Fruit fly (Drosophila melanogaster) whole organism, embryonic: Measurements from ENCODE around the gene Eig71Ei.
A peak's percentile ranks its signal among the peaks of the same experiment; 100 is the strongest.

Experiments
- Antp ChIP-seq: fragments of 200-800 bp; sonication (Bioruptor generic); optimal IDR thresholded peaks from 3 replicates; lab custom pipeline; 2016; ENCODE audit warnings: missing biosample characterization, missing genetic modification characterization
- Awh ChIP-seq: fragments of 200-800 bp; sonication (Bioruptor generic); IDR thresholded peaks from 2 replicates; pipeline ENCODE4, ENCODE4 v1.3.6; 2022; ENCODE audit warnings: missing biosample characterization, missing genetic modification characterization
- B-H2 ChIP-seq: fragments of 200-800 bp; sonication (Bioruptor generic); optimal IDR thresholded peaks from 2 replicates; lab custom pipeline; 2018; ENCODE audit warnings: missing biosample characterization, mild to moderate bottlenecking, missing genetic modification characterization
- Bgb ChIP-seq: fragments of 200-800 bp; sonication (Bioruptor generic); IDR thresholded peaks from 2 replicates; pipeline ENCODE4 v1.3.6; 2022; ENCODE audit warnings: missing biosample characterization, missing genetic modification characterization; ENCODE audit not compliant: partially characterized antibody
- C15 ChIP-seq: fragments of 200-800 bp; sonication (Bioruptor generic); IDR thresholded peaks from 3 replicates; pipeline ENCODE4 v1.3.6; 2022; ENCODE audit warnings: missing biosample characterization, missing genetic modification characterization
- CG13296 ChIP-seq: fragments of 200-800 bp; sonication (Bioruptor generic); optimal IDR thresholded peaks from 3 replicates; lab custom pipeline; 2018; ENCODE audit warnings: missing biosample characterization, mild to moderate bottlenecking, missing genetic modification characterization
- CG14667 ChIP-seq: fragments of 200-800 bp; sonication (Bioruptor generic); IDR thresholded peaks from 2 replicates; pipeline ENCODE4 v1.3.6; 2022; ENCODE audit warnings: missing biosample characterization, missing genetic modification characterization
- CG14860 ChIP-seq: fragments of 200-800 bp; sonication (Bioruptor generic); IDR thresholded peaks from 3 replicates; pipeline ENCODE4 v1.3.6; 2022; ENCODE audit warnings: missing biosample characterization, missing genetic modification characterization; ENCODE audit not compliant: partially characterized antibody
- CG16813 ChIP-seq: fragments of 200-800 bp; sonication (Bioruptor generic); IDR thresholded peaks from 3 replicates; pipeline ENCODE4 v1.3.6; 2022; ENCODE audit warnings: missing biosample characterization, missing genetic modification characterization; ENCODE audit not compliant: partially characterized antibody
- CG17612 ChIP-seq: fragments of 200-800 bp; sonication (Bioruptor generic); IDR thresholded peaks from 2 replicates; pipeline ENCODE4 v1.3.6; 2022; ENCODE audit warnings: missing biosample characterization, missing genetic modification characterization
- CG3065 ChIP-seq: fragments of 200-800 bp; sonication (Bioruptor generic); optimal IDR thresholded peaks from 2 replicates; lab custom pipeline; 2016; ENCODE audit warnings: missing biosample characterization, missing genetic modification characterization
- CG31224 ChIP-seq: fragments of 200-800 bp; sonication (Bioruptor generic); IDR thresholded peaks from 2 replicates; pipeline ENCODE4 v1.3.6; 2022; ENCODE audit warnings: missing biosample characterization, missing genetic modification characterization
- CG4282 ChIP-seq: fragments of 200-800 bp; sonication (Bioruptor generic); optimal IDR thresholded peaks from 2 replicates; lab custom pipeline; 2016; ENCODE audit warnings: missing biosample characterization, missing genetic modification characterization
- CG4617 ChIP-seq: fragments of 200-800 bp; sonication (Bioruptor generic); optimal IDR thresholded peaks from 3 replicates; lab custom pipeline; 2016; ENCODE audit warnings: missing biosample characterization, missing genetic modification characterization, borderline replicate concordance
- CG4707 ChIP-seq: fragments of 200-800 bp; sonication (Bioruptor generic); optimal IDR thresholded peaks from 2 replicates; lab custom pipeline; 2018; ENCODE audit warnings: missing biosample characterization, mild to moderate bottlenecking, missing genetic modification characterization, moderate library complexity
- CG5953 ChIP-seq: fragments of 200-800 bp; sonication (Bioruptor generic); IDR thresholded peaks from 2 replicates; pipeline ENCODE4 v1.3.6; 2022; ENCODE audit warnings: missing biosample characterization, missing genetic modification characterization
- CG7357 ChIP-seq: fragments of 200-800 bp; sonication (Bioruptor generic); IDR thresholded peaks from 3 replicates; pipeline ENCODE4 v1.3.6; 2022; ENCODE audit warnings: missing biosample characterization, missing genetic modification characterization
- CG9876 ChIP-seq: fragments of 200-800 bp; sonication (Bioruptor generic); optimal IDR thresholded peaks from 2 replicates; lab custom pipeline; 2016; ENCODE audit warnings: missing biosample characterization, missing genetic modification characterization
- Dad ChIP-seq: fragments of 200-800 bp; sonication (Bioruptor generic); optimal IDR thresholded peaks from 3 replicates; lab custom pipeline; 2016; ENCODE audit warnings: missing biosample characterization, missing genetic modification characterization
- E2f2 ChIP-seq: fragments of 200-800 bp; sonication (Bioruptor generic); IDR thresholded peaks from 2 replicates; pipeline ENCODE4 v1.3.6; 2022; ENCODE audit warnings: missing biosample characterization, missing genetic modification characterization
- Fer2 ChIP-seq: fragments of 200-800 bp; sonication (Bioruptor generic); optimal IDR thresholded peaks from 2 replicates; lab custom pipeline; 2018; ENCODE audit warnings: missing biosample characterization, mild to moderate bottlenecking, missing genetic modification characterization, moderate library complexity
- MTF-1 ChIP-seq: fragments of 200-800 bp; sonication (Bioruptor generic); optimal IDR thresholded peaks from 2 replicates; lab custom pipeline; 2018; ENCODE audit warnings: missing biosample characterization, mild to moderate bottlenecking, missing genetic modification characterization, borderline replicate concordance
- Mes4 ChIP-seq: fragments of 200-800 bp; sonication (Bioruptor generic); optimal IDR thresholded peaks from 2 replicates; lab custom pipeline; 2016; ENCODE audit warnings: missing biosample characterization, missing genetic modification characterization
- NFAT ChIP-seq: fragments of 200-800 bp; sonication (Bioruptor generic); IDR thresholded peaks from 2 replicates; pipeline ENCODE4 v1.3.6; 2022; ENCODE audit warnings: missing biosample characterization, missing genetic modification characterization
- NK7.1 ChIP-seq: fragments of 200-800 bp; sonication (Bioruptor generic); optimal IDR thresholded peaks from 3 replicates; lab custom pipeline; 2016; ENCODE audit warnings: missing biosample characterization, missing genetic modification characterization
- Nf-YA ChIP-seq: fragments of 200-800 bp; sonication (Bioruptor generic); IDR thresholded peaks from 2 replicates; pipeline ENCODE4 v1.3.6; 2022; ENCODE audit warnings: missing biosample characterization, missing genetic modification characterization
- Oli ChIP-seq: fragments of 200-800 bp; sonication (Bioruptor generic); optimal IDR thresholded peaks from 2 replicates; lab custom pipeline; 2018; ENCODE audit warnings: missing biosample characterization, mild to moderate bottlenecking, missing genetic modification characterization, moderate library complexity
- Sin3A ChIP-seq: fragments of >200 bp; optimal IDR thresholded peaks from 2 replicates; lab custom pipeline; 2018
- Six4 ChIP-seq: fragments of 200-800 bp; sonication (Bioruptor generic); optimal IDR thresholded peaks from 2 replicates; lab custom pipeline; 2016; ENCODE audit warnings: missing biosample characterization, missing genetic modification characterization
- Vsx1 ChIP-seq: fragments of 200-800 bp; sonication (Bioruptor generic); optimal IDR thresholded peaks from 2 replicates; lab custom pipeline; 2017; ENCODE audit warnings: missing biosample characterization, mild to moderate bottlenecking, missing genetic modification characterization, missing genetic modification reagents
- Xbp1 ChIP-seq: fragments of 200-800 bp; sonication (Bioruptor generic); optimal IDR thresholded peaks from 3 replicates; lab custom pipeline; 2016; ENCODE audit warnings: missing biosample characterization, mild to moderate bottlenecking, missing genetic modification characterization
- Xrp1 ChIP-seq: fragments of 200-800 bp; sonication (Bioruptor generic); IDR thresholded peaks from 2 replicates; pipeline ENCODE4 v1.3.6; 2022; ENCODE audit warnings: missing biosample characterization, missing genetic modification characterization
- abd-A ChIP-seq: fragments of 200-800 bp; sonication (Bioruptor generic); optimal IDR thresholded peaks from 3 replicates; lab custom pipeline; 2019; ENCODE audit warnings: missing biosample characterization, mild to moderate bottlenecking, missing genetic modification characterization, moderate library complexity
- ap ChIP-seq: fragments of 200-800 bp; sonication (Bioruptor generic); IDR thresholded peaks from 2 replicates; pipeline ENCODE4 v1.3.6; 2022; ENCODE audit warnings: missing biosample characterization, missing genetic modification characterization
- ara ChIP-seq: fragments of 200-800 bp; sonication (Bioruptor generic); IDR thresholded peaks from 2 replicates; pipeline ENCODE4 v1.3.6; 2022; ENCODE audit warnings: missing biosample characterization, missing genetic modification characterization
- bab2 ChIP-seq: fragments of 200-800 bp; sonication (Bioruptor generic); optimal IDR thresholded peaks from 2 replicates; lab custom pipeline; 2016; ENCODE audit warnings: missing biosample characterization, missing genetic modification characterization
- bowl ChIP-seq: fragments of 200-800 bp; sonication (Bioruptor generic); IDR thresholded peaks from 2 replicates; pipeline ENCODE4 v1.3.6; 2022; ENCODE audit warnings: missing biosample characterization, missing genetic modification characterization
- fd3F ChIP-seq: fragments of 200-800 bp; sonication (Bioruptor generic); optimal IDR thresholded peaks from 2 replicates; lab custom pipeline; 2018; ENCODE audit warnings: missing biosample characterization, mild to moderate bottlenecking, missing genetic modification characterization, moderate library complexity
- hb ChIP-seq: fragments of 200-800 bp; sonication (Bioruptor generic); IDR thresholded peaks from 3 replicates; pipeline ENCODE4 v1.3.6; 2022; ENCODE audit warnings: missing biosample characterization, missing genetic modification characterization; ENCODE audit not compliant: partially characterized antibody
- hbn ChIP-seq: fragments of 200-800 bp; sonication (Bioruptor generic); IDR thresholded peaks from 2 replicates; pipeline ENCODE4 v1.3.6; 2022; ENCODE audit warnings: missing biosample characterization, missing genetic modification characterization; ENCODE audit not compliant: partially characterized antibody
- jumu ChIP-seq: fragments of 200-800 bp; sonication (Bioruptor generic); optimal IDR thresholded peaks from 3 replicates; lab custom pipeline; 2016; ENCODE audit warnings: missing biosample characterization, missing genetic modification characterization
- lab ChIP-seq: fragments of 200-800 bp; sonication (Bioruptor generic); optimal IDR thresholded peaks from 3 replicates; lab custom pipeline; 2017; ENCODE audit warnings: missing biosample characterization, missing genetic modification characterization, mild to moderate bottlenecking, moderate library complexity, missing genetic modification reagents
- luna ChIP-seq: fragments of 200-800 bp; sonication (Bioruptor generic); optimal IDR thresholded peaks from 2 replicates; lab custom pipeline; 2016; ENCODE audit warnings: missing biosample characterization, missing genetic modification characterization
- nerfin-2 ChIP-seq: fragments of 200-800 bp; sonication (Bioruptor generic); IDR thresholded peaks from 2 replicates; pipeline ENCODE4 v1.3.6; 2022; ENCODE audit warnings: missing biosample characterization, missing genetic modification characterization; ENCODE audit not compliant: partially characterized antibody
- pan ChIP-seq, 4 experiments: fragments of >200 bp in 3 of 4; fragments of 200-800 bp in 1 of 4; sonication (Bioruptor generic) in 1 of 4; optimal IDR thresholded peaks in 3 of 4; IDR thresholded peaks in 1 of 4; 2 replicates each; pipeline versions ENCODE4 v1.3.6 to Lab custom; 2017 to 2022; ENCODE audit warnings: missing biosample characterization in 2 of 4, missing genetic modification characterization in 2 of 4, mixed read lengths in 1 of 4
- pho ChIP-seq: fragments of 200-800 bp; sonication (Bioruptor generic); optimal IDR thresholded peaks from 2 replicates; lab custom pipeline; 2016; ENCODE audit warnings: missing biosample characterization, missing genetic modification characterization
- pzg ChIP-seq: fragments of 200-800 bp; sonication (Bioruptor generic); optimal IDR thresholded peaks from 3 replicates; lab custom pipeline; 2018; ENCODE audit warnings: missing biosample characterization, mild to moderate bottlenecking, missing genetic modification characterization, moderate library complexity
- sens ChIP-seq: fragments of 200-800 bp; sonication (Bioruptor generic); peaks from one replicate; lab custom pipeline; 2016; ENCODE audit warnings: missing biosample characterization, missing genetic modification characterization
- sim ChIP-seq: fragments of 200-800 bp; sonication (Bioruptor generic); IDR thresholded peaks from 2 replicates; pipeline ENCODE4 v1.3.6; 2022; ENCODE audit warnings: missing biosample characterization, missing genetic modification characterization
- sima ChIP-seq: fragments of 200-800 bp; sonication (Bioruptor generic); optimal IDR thresholded peaks from 2 replicates; lab custom pipeline; 2016; ENCODE audit warnings: missing biosample characterization, missing genetic modification characterization
- sug ChIP-seq: fragments of 200-800 bp; optimal IDR thresholded peaks from 2 replicates; lab custom pipeline; 2019; ENCODE audit warnings: missing biosample characterization, mild to moderate bottlenecking, missing genetic modification characterization, moderate library complexity

The Eig71Ei gene

DNA sequence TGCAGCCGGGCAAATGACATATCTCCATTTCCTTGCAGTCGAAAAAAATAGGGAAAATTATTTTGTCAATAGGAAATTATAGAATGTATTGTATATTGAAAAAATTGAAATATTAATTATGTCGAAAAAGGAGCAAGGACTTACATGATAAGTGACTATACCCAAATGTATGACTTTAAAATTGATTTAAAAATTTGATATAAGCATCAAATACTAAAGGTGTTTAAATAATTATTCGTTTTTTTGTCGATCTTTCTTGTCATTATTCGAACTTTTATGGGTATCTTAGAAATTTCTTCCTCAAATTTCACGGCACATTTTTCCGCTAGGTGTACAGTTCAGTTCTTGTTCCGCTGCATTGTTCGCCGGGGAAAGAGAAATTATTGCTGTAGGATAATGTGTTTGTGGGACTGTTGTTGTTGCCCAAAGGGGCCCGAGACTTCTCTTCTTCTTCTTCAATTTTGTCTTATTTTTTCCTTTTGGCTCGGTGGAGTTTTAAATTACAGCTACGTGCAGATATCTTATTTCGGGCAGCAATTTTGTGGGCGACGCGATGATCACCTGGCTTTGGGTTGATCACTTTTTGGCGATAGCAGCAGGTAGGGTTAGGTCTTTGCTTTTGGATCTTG lies 40.9 kb downstream of the Eig71Ei start (continued):
- no peak for TF ChIP-seq C15
- TF ChIP-seq CG14667 = no peak
- TF ChIP-seq ap (GFP tag; lab: Robert Waterston, UW) = no peak
- TF ChIP-seq CG17612 (GFP tag; lab: Robert Waterston, UW) = no peak
- TF ChIP-seq Oli (tag; lab: Kevin White, UChicago) = peak; percentile 42
- no peak for TF ChIP-seq NFAT
- no peak for TF ChIP-seq lab (GFP tag; lab: Kevin White, UChicago)
- TF ChIP-seq bab2 (GFP tag; lab: Kevin White, UChicago) = no peak
- TF ChIP-seq Nf-YA (GFP tag; lab: Robert Waterston, UW) = no peak
- TF ChIP-seq sens (GFP tag; lab: Kevin White, UChicago) = peak; percentile 89
- TF ChIP-seq CG16813 = no peak
- TF ChIP-seq CG4617 (GFP tag; lab: Kevin White, UChicago) = no peak
- no peak for TF ChIP-seq pzg (GFP tag; lab: Kevin White, UChicago)
- TF ChIP-seq bowl (GFP tag; lab: Robert Waterston, UW) = no peak
- TF ChIP-seq Fer2 (tag; lab: Kevin White, UChicago) = no peak
- TF ChIP-seq sug (tag; lab: Kevin White, UChicago) = no peak
- no peak for TF ChIP-seq Bgb (GFP tag; lab: Robert Waterston, UW)
- no peak for TF ChIP-seq Xbp1
- no peak for TF ChIP-seq luna
- TF ChIP-seq Six4 (GFP tag; lab: Kevin White, UChicago) = no peak
- no peak for TF ChIP-seq fd3F (GFP tag; lab: Kevin White, UChicago)
- TF ChIP-seq CG4707 (GFP tag; lab: Kevin White, UChicago) = no peak
- TF ChIP-seq ara (GFP tag; lab: Robert Waterston, UW) = no peak
- no peak for TF ChIP-seq CG4282 (GFP tag; lab: Kevin White, UChicago)
- TF ChIP-seq Sin3A = no peak
- no peak for TF ChIP-seq NK7.1
- no peak for TF ChIP-seq pan (optimal IDR thresholded peaks at IDR 0.05; lab: Kevin White, UChicago)
- no peak for TF ChIP-seq pan (GFP tag; optimal IDR thresholded peaks at IDR 0.05 in 1 of 2, IDR thresholded peaks at IDR 0.05 in 1 of 2)
- TF ChIP-seq jumu = no peak
- TF ChIP-seq CG9876 = no peak
- no peak for TF ChIP-seq abd-A (tag; lab: Kevin White, UChicago)
- no peak for TF ChIP-seq hbn (GFP tag; lab: Robert Waterston, UW)
- no peak for TF ChIP-seq sim (GFP tag; lab: Robert Waterston, UW)
- TF ChIP-seq CG3065 = peak; percentile 20
- peak; percentile 47; the same call in 1 of the 2 replicates for TF ChIP-seq Xrp1 (GFP tag; lab: Robert Waterston, UW)
- TF ChIP-seq hb = no peak
- no peak for TF ChIP-seq Awh (GFP tag; lab: Robert Waterston, UW)
- TF ChIP-seq CG31224 (GFP tag; lab: Robert Waterston, UW) = no peak
- TF ChIP-seq CG7357 = no peak
- TF ChIP-seq pho = no peak
- no peak for TF ChIP-seq CG13296 (GFP tag; lab: Kevin White, UChicago)
- TF ChIP-seq Antp (GFP tag; lab: Kevin White, UChicago) = no peak
- no peak for TF ChIP-seq Dad (GFP tag; lab: Kevin White, UChicago)
- TF ChIP-seq MTF-1 (GFP tag; lab: Kevin White, UChicago) = no peak
- TF ChIP-seq B-H2 (GFP tag; lab: Kevin White, UChicago) = no peak
- TF ChIP-seq E2f2 = no peak
- no peak for TF ChIP-seq Mes4 (GFP tag; lab: Kevin White, UChicago)
- no peak for TF ChIP-seq sima (GFP tag; lab: Kevin White, UChicago)
- no peak for TF ChIP-seq CG5953 (GFP tag; lab: Robert Waterston, UW)
- no peak for TF ChIP-seq nerfin-2 (GFP tag; lab: Robert Waterston, UW)
- no peak for TF ChIP-seq Vsx1 (GFP tag; lab: Kevin White, UChicago)
- TF ChIP-seq CG14860 = no peak
